Worm (Caenorhabditis elegans) whole organism, L4/young adult: ENCODE measurements around the gene fbxa-2.

Experiments used
- W03F9.2 ChIP-seq: fragments of 150-350 bp; optimal IDR thresholded peaks from 2 replicates; lab custom pipeline; 2014; ENCODE audit warnings: missing biosample characterization, missing genetic modification characterization
- dao-5 ChIP-seq: sonication (generic microtip); optimal IDR thresholded peaks from 2 replicates; lab custom pipeline; 2016; ENCODE audit warnings: missing genotype, missing genetic modification characterization, moderate library complexity, missing compliant biosample characterization
- him-1 ChIP-seq: sonication (generic microtip); optimal IDR thresholded peaks from 2 replicates; lab custom pipeline; 2016; ENCODE audit warnings: missing genotype, missing genetic modification reagents, missing genetic modification characterization, missing compliant biosample characterization

DNA sequence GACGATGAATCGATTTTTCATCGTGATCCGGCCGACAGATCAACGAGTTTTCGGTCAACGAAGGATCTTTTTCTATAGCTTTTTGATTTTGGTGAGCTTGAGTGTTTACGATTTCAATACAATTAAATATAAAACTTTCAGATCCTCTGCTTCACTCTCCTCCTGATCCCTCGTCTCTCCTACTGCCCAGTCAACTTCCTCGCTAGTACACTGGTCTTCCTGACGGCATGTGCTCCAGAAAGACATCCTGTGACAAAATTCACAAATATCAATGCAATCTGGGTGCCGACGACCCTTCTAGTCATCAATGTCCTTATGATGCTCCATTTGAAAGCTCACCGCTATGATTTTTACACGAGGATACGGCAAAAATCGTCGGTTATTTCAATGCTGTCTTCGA is 38.9 kb upstream of the fbxa-2 start:
- TF ChIP-seq W03F9.2 (no peak), him-1 (no peak), dao-5 (tag; lab: Kevin White, UChicago) (no peak)
